Worm (Caenorhabditis elegans) whole organism, late embryonic: ENCODE data around the gene B0507.7.

Source experiments
- F13H6.1 ChIP-seq: sonication (generic microtip); optimal IDR thresholded peaks from 2 replicates; lab custom pipeline; 2016; ENCODE audit warnings: missing genetic modification characterization, missing compliant biosample characterization
- ceh-19 ChIP-seq: fragments of 200-800 bp; sonication (Bioruptor generic); optimal IDR thresholded peaks from 2 replicates; lab custom pipeline; 2018; ENCODE audit warnings: mild to moderate bottlenecking, missing genetic modification characterization, missing compliant biosample characterization
- ceh-34 ChIP-seq: sonication (generic microtip); optimal IDR thresholded peaks from 2 replicates; lab custom pipeline; 2016; ENCODE audit warnings: mild to moderate bottlenecking, missing genetic modification characterization, missing compliant biosample characterization
- che-1 ChIP-seq: sonication (generic microtip); optimal IDR thresholded peaks from 2 replicates; lab custom pipeline; 2016; ENCODE audit warnings: mild to moderate bottlenecking, missing genetic modification characterization, missing compliant biosample characterization
- nhr-11 ChIP-seq: fragments of 150-350 bp; optimal IDR thresholded peaks from 2 replicates; lab custom pipeline; 2014; ENCODE audit warnings: missing biosample characterization, missing genetic modification characterization
- nhr-232 ChIP-seq: sonication (generic microtip); optimal IDR thresholded peaks from 2 replicates; lab custom pipeline; 2016; ENCODE audit warnings: missing genetic modification characterization, missing compliant biosample characterization
- pqm-1 ChIP-seq: sonication (generic microtip); optimal IDR thresholded peaks from 2 replicates; lab custom pipeline; 2016; ENCODE audit warnings: missing genetic modification characterization, missing compliant biosample characterization
- tbx-2 ChIP-seq: sonication (generic microtip); optimal IDR thresholded peaks from 2 replicates; lab custom pipeline; 2016; ENCODE audit warnings: missing genetic modification characterization, missing compliant biosample characterization

ce11 chrV:8754670-8755069, 3.8 kb downstream of the B0507.7 start, which contains the start of gene B0507.4:
- no peak for TF ChIP-seq ceh-19 (GFP tag; lab: Kevin White, UChicago)
- no peak for TF ChIP-seq che-1 (tag; lab: Kevin White, UChicago)
- no peak for TF ChIP-seq nhr-232 (tag; lab: Kevin White, UChicago)
- TF ChIP-seq pqm-1, result no peak
- TF ChIP-seq F13H6.1 (tag; lab: Kevin White, UChicago), result no peak
- TF ChIP-seq nhr-11 (tag; lab: Kevin White, UChicago), result no peak
- no peak for TF ChIP-seq tbx-2
- TF ChIP-seq ceh-34 (tag; lab: Kevin White, UChicago), result no peak
